Fruit fly (Drosophila melanogaster): ENCODE measurements around the gene Gp93.
A peak's percentile ranks its signal among the peaks of the same experiment; 100 is the strongest.

Gp93 gene

dm6 chr3R:27948421-27948906 is at the start of gene Gp93 (continued):
- TF ChIP-seq Pdp1 (GFP tag; optimal IDR thresholded peaks at IDR 0.05) = peak in 1 of 2 experiments; percentile 34
- no peak for TF ChIP-seq Blimp-1 (GFP tag; optimal IDR thresholded peaks at IDR 0.05)
- no peak for TF ChIP-seq scrt (GFP tag; optimal IDR thresholded peaks at IDR 0.05)
- TF ChIP-seq ap (GFP tag; IDR thresholded peaks at IDR 0.05) = no peak
- TF ChIP-seq dysf (GFP tag; IDR thresholded peaks at IDR 0.05) = peak; percentile 72
- 0 out of 2 replicates have a peak, but pooled peaks have one; percentile 37 for TF ChIP-seq CG1024 (GFP tag; IDR thresholded peaks at IDR 0.05)
- TF ChIP-seq mld (GFP tag; IDR thresholded peaks at IDR 0.05; ENCODE audit: partially characterized antibody) = no peak
- peak; percentile 29 for TF ChIP-seq trem (tag; optimal IDR thresholded peaks at IDR 0.05)
- no peak for TF ChIP-seq eve (GFP tag; optimal IDR thresholded peaks at IDR 0.05)
- peak; percentile 57 for TF ChIP-seq CG2120 (GFP tag; optimal IDR thresholded peaks at IDR 0.05)
- peak; percentile 25 for TF ChIP-seq Dip3 (GFP tag; optimal IDR thresholded peaks at IDR 0.05)
- no peak for TF ChIP-seq Nf-YA (GFP tag; IDR thresholded peaks at IDR 0.05)
- TF ChIP-seq CG11695 (GFP tag; IDR thresholded peaks at IDR 0.05) = 0 out of 3 replicates have a peak, but pooled peaks have one; percentile 15
- peak; percentile 76 for TF ChIP-seq Xrp1 (GFP tag; IDR thresholded peaks at IDR 0.05)
- TF ChIP-seq CG14965 (GFP tag; optimal IDR thresholded peaks at IDR 0.05; ENCODE audit: borderline replicate concordance) = no peak
- TF ChIP-seq CG10543 (GFP tag; optimal IDR thresholded peaks at IDR 0.05) = peak; percentile 8
- TF ChIP-seq CG4404 (GFP tag; IDR thresholded peaks at IDR 0.05) = peak; percentile 47
- no peak for TF ChIP-seq ind (GFP tag; optimal IDR thresholded peaks at IDR 0.05)
- TF ChIP-seq CG14667 (GFP tag; IDR thresholded peaks at IDR 0.05) = peak; percentile 57
- peak; percentile 68 for TF ChIP-seq CG1602 (GFP tag; optimal IDR thresholded peaks at IDR 0.05)
- peak; percentile 55; the same call in 2 of the 3 replicates for TF ChIP-seq Aef1 (GFP tag; IDR thresholded peaks at IDR 0.05)
- peak; percentile 66 for TF ChIP-seq CG14441 (GFP tag; IDR thresholded peaks at IDR 0.05)
- peak; percentile 32 for TF ChIP-seq CG9797 (GFP tag; optimal IDR thresholded peaks at IDR 0.05)
- TF ChIP-seq gce (GFP tag; IDR thresholded peaks at IDR 0.05) = 0 out of 3 replicates have a peak, but pooled peaks have one; percentile 36
- no peak for TF ChIP-seq CG11723 (GFP tag; optimal IDR thresholded peaks at IDR 0.05)
- TF ChIP-seq psq (GFP tag; optimal IDR thresholded peaks at IDR 0.05) = no peak
- TF ChIP-seq CG9817 (tag; optimal IDR thresholded peaks at IDR 0.05) = peak; percentile 46
- no peak for TF ChIP-seq gcm2 (GFP tag; optimal IDR thresholded peaks at IDR 0.05)
- TF ChIP-seq Nf-YC (tag; optimal IDR thresholded peaks at IDR 0.05) = no peak
- peak; percentile 66 for TF ChIP-seq lmd (GFP tag; IDR thresholded peaks at IDR 0.05)
- no peak for TF ChIP-seq CG4854 (GFP tag; optimal IDR thresholded peaks at IDR 0.05)
- no peak for TF ChIP-seq BtbVII (GFP tag; optimal IDR thresholded peaks at IDR 0.05)
- TF ChIP-seq H15 (GFP tag; IDR thresholded peaks at IDR 0.05) = peak; percentile 45; the same call in 1 of the 3 replicates
- peak; percentile 19; the same call in 1 of the 2 replicates for TF ChIP-seq Dref (GFP tag; IDR thresholded peaks at IDR 0.05)
- TF ChIP-seq CG4282 (GFP tag; optimal IDR thresholded peaks at IDR 0.05) = no peak
- TF ChIP-seq CG10979 (tag; optimal IDR thresholded peaks at IDR 0.05) = peak; percentile 22
- no peak for TF ChIP-seq odd (GFP tag; optimal IDR thresholded peaks at IDR 0.05)
- no peak for TF ChIP-seq sima (GFP tag; optimal IDR thresholded peaks at IDR 0.05)
- no peak for TF ChIP-seq CG2199 (GFP tag; IDR thresholded peaks at IDR 0.05)
- peak in 1 of 3 experiments; percentile 62 for TF ChIP-seq lola (GFP tag; optimal IDR thresholded peaks at IDR 0.05)
- no peak for TF ChIP-seq Sox100B (GFP tag; optimal IDR thresholded peaks at IDR 0.05)
- no peak for TF ChIP-seq Poxn (GFP tag; IDR thresholded peaks at IDR 0.05)
- no peak for TF ChIP-seq CG14860 (GFP tag; IDR thresholded peaks at IDR 0.05; ENCODE audit: partially characterized antibody)
- peak; percentile 8 for TF ChIP-seq Spps (tag; optimal IDR thresholded peaks at IDR 0.05)
- peak; percentile 57; the same call in 1 of the 2 replicates for TF ChIP-seq CG42726 (GFP tag; IDR thresholded peaks at IDR 0.05; ENCODE audit: partially characterized antibody)
- peak; percentile 89 for TF ChIP-seq Med (GFP tag)
- no peak for TF ChIP-seq nau (GFP tag; optimal IDR thresholded peaks at IDR 0.05)
- no peak for TF ChIP-seq TFAM (GFP tag; optimal IDR thresholded peaks at IDR 0.05)
- TF ChIP-seq YL-1 (GFP tag; optimal IDR thresholded peaks at IDR 0.05) = peak; percentile 95
- peak; percentile 35; the same call in 2 of the 4 replicates for TF ChIP-seq Gug (GFP tag; IDR thresholded peaks at IDR 0.05)

Data from whole organism, embryonic.